Worm (Caenorhabditis elegans): Measurements from ENCODE around the gene T25F10.4.
A peak's percentile ranks its signal among the peaks of the same experiment; 100 is the strongest.

The T25F10.4 gene

DNA sequence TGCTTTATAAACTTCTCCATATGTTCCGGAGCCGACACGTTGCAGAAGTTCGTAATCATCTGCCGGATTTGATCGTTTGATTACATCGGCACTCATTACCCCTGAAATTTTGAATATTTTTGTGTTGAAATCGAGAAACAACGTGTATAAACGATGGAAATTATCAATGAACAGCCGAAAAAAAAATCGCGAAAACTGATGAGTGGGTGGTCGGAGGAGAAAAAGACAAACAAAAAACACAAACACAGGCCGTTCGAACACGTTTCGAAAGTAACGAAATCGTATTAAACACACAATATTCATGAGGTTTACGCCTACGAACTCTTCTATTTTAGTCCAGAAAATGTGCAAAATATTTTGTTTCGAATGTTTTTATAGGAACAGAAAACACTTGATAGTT lies 30.3 kb upstream of the T25F10.4 start, which contains the start of gene gck-2:
Gene gck-2 (minus strand): TSS at position 101 of the 400 bp plus-strand sequence.
- TF ChIP-seq ceh-82 (tag; optimal IDR thresholded peaks at IDR 0.05) = no peak
- no peak for TF ChIP-seq alr-1 (tag; optimal IDR thresholded peaks at IDR 0.05)
- TF ChIP-seq ceh-16 (tag; optimal IDR thresholded peaks at IDR 0.05) = no peak
- TF ChIP-seq nhr-129 (tag; optimal IDR thresholded peaks at IDR 0.05) = no peak
- TF ChIP-seq ztf-1 (GFP tag; conservative IDR thresholded peaks at IDR 0.05) = no peak
- no peak for TF ChIP-seq sma-9 (GFP tag; optimal IDR thresholded peaks at IDR 0.05)
- no peak for TF ChIP-seq sma-9 (tag; optimal IDR thresholded peaks at IDR 0.05)
- TF ChIP-seq zag-1 (tag; optimal IDR thresholded peaks at IDR 0.05) = no peak
- no peak for TF ChIP-seq nhr-237 (tag; optimal IDR thresholded peaks at IDR 0.05)
- no peak for TF ChIP-seq lin-39 (tag; optimal IDR thresholded peaks at IDR 0.05)
- no peak for TF ChIP-seq ztf-11 (tag; optimal IDR thresholded peaks at IDR 0.05)
- no peak for TF ChIP-seq sem-4 (tag; optimal IDR thresholded peaks at IDR 0.05)
- TF ChIP-seq elt-3 (tag; optimal IDR thresholded peaks at IDR 0.05) = no peak
- TF ChIP-seq elt-1 (tag; optimal IDR thresholded peaks at IDR 0.05) = no peak
- TF ChIP-seq mbf-1 (tag; optimal IDR thresholded peaks at IDR 0.05) = no peak

DNA sequence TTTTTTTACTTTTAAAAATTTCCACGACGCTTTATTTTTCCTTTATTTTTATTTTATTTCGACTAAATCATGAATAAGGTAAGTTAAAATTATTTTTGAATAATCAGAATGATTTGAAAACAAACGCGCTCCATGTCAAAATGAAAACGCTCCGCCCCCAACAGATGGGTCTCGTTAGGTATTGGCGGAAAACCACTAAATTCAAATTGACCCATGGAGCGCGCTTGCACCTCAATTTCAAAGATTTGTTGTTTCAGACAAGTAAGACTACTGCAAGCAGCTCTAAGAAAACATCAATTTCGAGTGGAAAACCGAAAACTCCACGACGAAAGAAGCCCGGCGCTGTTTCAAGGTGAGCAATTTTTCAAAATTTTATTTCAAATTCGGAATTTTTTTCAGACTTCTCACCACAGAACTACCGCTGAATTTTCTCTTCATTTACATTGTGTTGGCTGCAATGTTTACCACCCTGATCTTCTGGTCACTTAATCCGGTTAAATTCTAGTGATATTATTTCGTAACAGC lies 25.7 kb upstream of the T25F10.4 start, which contains the start of gene ZC404.2:
Gene ZC404.2 (plus strand): TSS at position 47 of the 525 bp plus-strand sequence.
- TF ChIP-seq crh-2 (tag; optimal IDR thresholded peaks at IDR 0.05) (no peak), R02D3.7 (tag; optimal IDR thresholded peaks at IDR 0.05) (no peak), ZK546.5 (tag; optimal IDR thresholded peaks at IDR 0.05) (no peak), nhr-11 (tag; optimal IDR thresholded peaks at IDR 0.05) (no peak), fos-1 (tag; optimal IDR thresholded peaks at IDR 0.05) (no peak), ztf-4 (tag; optimal IDR thresholded peaks at IDR 0.05) (no peak)

DNA sequence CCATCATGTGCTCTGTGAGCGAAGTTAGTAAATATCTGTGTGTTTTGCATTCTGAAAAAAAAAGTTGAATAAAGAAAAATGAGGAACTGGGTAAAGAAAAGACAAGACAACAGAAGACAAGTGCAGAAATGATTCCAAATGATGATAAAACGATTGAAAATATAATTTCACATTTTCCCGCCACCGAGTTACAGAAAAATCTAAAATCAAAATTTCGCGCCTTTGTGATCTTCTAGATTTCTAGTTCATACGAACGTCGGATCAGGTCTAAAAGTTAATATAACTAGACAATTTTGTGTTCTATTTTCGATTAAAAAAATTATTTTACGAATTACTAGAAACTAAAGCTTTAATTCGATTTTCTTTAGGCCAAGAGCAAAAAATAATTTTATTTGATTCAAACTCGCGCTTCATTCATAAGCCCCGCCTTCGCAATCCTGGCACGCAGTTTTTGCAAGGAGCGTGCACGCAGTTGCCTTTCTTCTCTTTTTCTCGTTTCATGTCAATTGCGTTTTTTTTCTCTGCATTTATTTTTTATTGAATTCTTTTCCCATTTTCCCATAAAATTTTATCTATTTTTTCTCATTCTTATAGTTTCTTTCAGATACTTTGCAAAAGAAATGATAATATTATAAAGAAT lies 22.7 kb upstream of the T25F10.4 start, which contains the start of the genes spn-4 and spe-39:
Gene spn-4 (minus strand): TSS at position 51 of the 640 bp plus-strand sequence.
Gene spe-39 (plus strand): TSS at position 599 of the 640 bp plus-strand sequence.
- TF ChIP-seq mdl-1 (tag; optimal IDR thresholded peaks at IDR 0.05) = peak in 1 of 2 experiments; percentile 10
- peak; percentile 55 for TF ChIP-seq crh-2 (tag; optimal IDR thresholded peaks at IDR 0.05)
- peak; percentile 32 for TF ChIP-seq fos-1 (tag; optimal IDR thresholded peaks at IDR 0.05)
- TF ChIP-seq Y55F3AM.14 (GFP tag; optimal IDR thresholded peaks at IDR 0.05) = no peak
- TF ChIP-seq nhr-21 (tag; optimal IDR thresholded peaks at IDR 0.05) = peak; percentile 30
- TF ChIP-seq snpc-4 (tag; optimal IDR thresholded peaks at IDR 0.05) = peak; percentile 3
- peak; percentile 45 for TF ChIP-seq R02D3.7 (tag; optimal IDR thresholded peaks at IDR 0.05)
- peak; percentile 40 to 84 for TF ChIP-seq lsy-2 (tag; optimal IDR thresholded peaks at IDR 0.05)
- TF ChIP-seq sma-3 (GFP tag; optimal IDR thresholded peaks at IDR 0.05) = peak; percentile 71
- TF ChIP-seq alr-1 (tag; optimal IDR thresholded peaks at IDR 0.05) = no peak
- TF ChIP-seq nhr-23 (tag; optimal IDR thresholded peaks at IDR 0.05) = no peak
- TF ChIP-seq peb-1 (tag; optimal IDR thresholded peaks at IDR 0.05) = no peak
- no peak for TF ChIP-seq nhr-237 (tag; optimal IDR thresholded peaks at IDR 0.05)
- no peak for TF ChIP-seq ama-1 (optimal IDR thresholded peaks at IDR 0.05)
- no peak for TF ChIP-seq lin-39 (tag; optimal IDR thresholded peaks at IDR 0.05)
- TF ChIP-seq elt-1 (tag; optimal IDR thresholded peaks at IDR 0.05) = no peak
- TF ChIP-seq sma-9 (GFP tag; optimal IDR thresholded peaks at IDR 0.05) = peak; percentile 88
- no peak for TF ChIP-seq sma-9 (tag; optimal IDR thresholded peaks at IDR 0.05)
- TF ChIP-seq nhr-11 (tag; optimal IDR thresholded peaks at IDR 0.05) = no peak
- TF ChIP-seq unc-62 (GFP tag; optimal IDR thresholded peaks at IDR 0.05) = no peak
- peak; percentile 80 for TF ChIP-seq C34F6.9 (tag; optimal IDR thresholded peaks at IDR 0.05)
- no peak for TF ChIP-seq mbf-1 (tag; optimal IDR thresholded peaks at IDR 0.05)
- TF ChIP-seq dmd-4 (tag; optimal IDR thresholded peaks at IDR 0.05) = no peak
- TF ChIP-seq nhr-129 (tag; optimal IDR thresholded peaks at IDR 0.05) = peak; percentile 70
- no peak for TF ChIP-seq ztf-4 (tag; optimal IDR thresholded peaks at IDR 0.05)
- peak; percentile 62 for TF ChIP-seq sem-4 (tag; optimal IDR thresholded peaks at IDR 0.05)
- peak; percentile 64 for TF ChIP-seq lin-13 (GFP tag; optimal IDR thresholded peaks at IDR 0.05)
- peak; percentile 46 for TF ChIP-seq egl-27 (tag; optimal IDR thresholded peaks at IDR 0.05)
- no peak for TF ChIP-seq skn-1 (tag; optimal IDR thresholded peaks at IDR 0.05)
- no peak for TF ChIP-seq unc-39 (tag; optimal IDR thresholded peaks at IDR 0.05)
- TF ChIP-seq ztf-11 (tag; optimal IDR thresholded peaks at IDR 0.05) = peak; percentile 25
- peak; percentile 71 for TF ChIP-seq lin-11 (tag; optimal IDR thresholded peaks at IDR 0.05)
- peak; percentile 96 for TF ChIP-seq gmeb-1 (tag; optimal IDR thresholded peaks at IDR 0.05)
- peak; percentile 38 for TF ChIP-seq ceh-16 (tag; optimal IDR thresholded peaks at IDR 0.05)
- peak; percentile 74 for TF ChIP-seq F13H6.1 (tag; optimal IDR thresholded peaks at IDR 0.05)
- no peak for TF ChIP-seq nhr-12 (tag; optimal IDR thresholded peaks at IDR 0.05)
- TF ChIP-seq nhr-10 (tag; optimal IDR thresholded peaks at IDR 0.05) = no peak
- no peak for TF ChIP-seq ZK546.5 (tag; optimal IDR thresholded peaks at IDR 0.05)
- TF ChIP-seq blmp-1 (tag; optimal IDR thresholded peaks at IDR 0.05; ENCODE audit: insufficient read depth) = peak; percentile 24
- no peak for TF ChIP-seq elt-3 (tag; optimal IDR thresholded peaks at IDR 0.05)
- TF ChIP-seq unc-55 (GFP tag; optimal IDR thresholded peaks at IDR 0.05) = peak; percentile 90
- no peak for TF ChIP-seq nhr-6 (tag; optimal IDR thresholded peaks at IDR 0.05)
- no peak for TF ChIP-seq ceh-82 (tag; optimal IDR thresholded peaks at IDR 0.05)
- TF ChIP-seq zag-1 (tag; optimal IDR thresholded peaks at IDR 0.05) = peak; percentile 2
- TF ChIP-seq mab-5 (tag; optimal IDR thresholded peaks at IDR 0.05) = peak; percentile 75

Data from whole organism, L2 larva.